Fruit fly (Drosophila melanogaster): ENCODE measurements around the gene mRpL11.

dm6 chr3R:14470630-14471029 lies 41.0 kb upstream of the mRpL11 start:
- TF ChIP-seq insv (GFP tag; optimal IDR thresholded peaks at IDR 0.05) (no peak), Xrp1 (GFP tag; IDR thresholded peaks at IDR 0.05) (peak; percentile 71), ara (GFP tag; IDR thresholded peaks at IDR 0.05) (no peak; the same call in 1 of the 2 replicates), Hr78 (GFP tag; optimal IDR thresholded peaks at IDR 0.05) (no peak), YL-1 (GFP tag; optimal IDR thresholded peaks at IDR 0.05) (no peak), CG3838 (GFP tag; optimal IDR thresholded peaks at IDR 0.05) (no peak), pan (optimal IDR thresholded peaks at IDR 0.05) (no peak), pan (GFP tag; optimal IDR thresholded peaks at IDR 0.05 in 1 of 2, IDR thresholded peaks at IDR 0.05 in 1 of 2) (no peak), corto (GFP tag; optimal IDR thresholded peaks at IDR 0.05) (no peak), crp (GFP tag; optimal IDR thresholded peaks at IDR 0.05) (no peak)

Measured in whole organism, embryonic.